Worm (Caenorhabditis elegans): ENCODE results near the gene K08D8.2.

ce11 chrIV:12893166-12893565 is 9.7 kb upstream of the K08D8.2 start, which contains the start of gene K08D8.12:
- TF ChIP-seq ama-1 (optimal IDR thresholded peaks at IDR 0.05) (no peak), ama-1 (GFP tag; optimal IDR thresholded peaks at IDR 0.05) (no peak), unc-62 (GFP tag; optimal IDR thresholded peaks at IDR 0.05) (no peak), sea-2 (GFP tag; IDR thresholded peaks at IDR 0.05) (no peak), hlh-12 (tag; optimal IDR thresholded peaks at IDR 0.05) (no peak), B0261.1 (tag; optimal IDR thresholded peaks at IDR 0.05) (no peak)

Data from whole organism, young adult.